Worm (Caenorhabditis elegans) whole organism, midembryonic: ENCODE results near the gene T22F3.11.

Experiments used
- T22C8.4 ChIP-seq: fragments of 200-800 bp; sonication (Bioruptor generic); IDR thresholded peaks from 2 replicates; pipeline ENCODE4 v1.3.6; 2022; ENCODE audit warnings: missing genetic modification characterization, missing compliant biosample characterization
- flt-1 ChIP-seq: fragments of 200-800 bp; sonication (Bioruptor generic); IDR thresholded peaks from 2 replicates; pipeline ENCODE4 v1.3.6; 2022; ENCODE audit warnings: missing genetic modification characterization, missing compliant biosample characterization
- klf-2 ChIP-seq: fragments of 200-800 bp; sonication (Bioruptor generic); conservative IDR thresholded peaks from 2 replicates; pipeline ENCODE4 v1.3.6; 2022; ENCODE audit warnings: missing genetic modification reagents, missing genetic modification characterization, missing compliant biosample characterization
- med-1 ChIP-seq: sonication (generic microtip); optimal IDR thresholded peaks from 2 replicates; lab custom pipeline; 2017; ENCODE audit warnings: missing genetic modification characterization, mild to moderate bottlenecking, missing compliant biosample characterization, antibody characterized with exemption, missing genetic modification reagents; ENCODE audit not compliant: insufficient read depth
- ref-1 ChIP-seq: fragments of 200-800 bp; sonication (Bioruptor generic); conservative IDR thresholded peaks from 2 replicates; pipeline ENCODE4 v1.3.6; 2022; ENCODE audit warnings: missing genetic modification reagents, missing genetic modification characterization, missing compliant biosample characterization
- ztf-29 ChIP-seq: fragments of 200-800 bp; sonication (Bioruptor generic); IDR thresholded peaks from 2 replicates; pipeline ENCODE4 v1.3.6; 2022; ENCODE audit warnings: missing genetic modification reagents, missing genetic modification characterization, missing compliant biosample characterization

DNA sequence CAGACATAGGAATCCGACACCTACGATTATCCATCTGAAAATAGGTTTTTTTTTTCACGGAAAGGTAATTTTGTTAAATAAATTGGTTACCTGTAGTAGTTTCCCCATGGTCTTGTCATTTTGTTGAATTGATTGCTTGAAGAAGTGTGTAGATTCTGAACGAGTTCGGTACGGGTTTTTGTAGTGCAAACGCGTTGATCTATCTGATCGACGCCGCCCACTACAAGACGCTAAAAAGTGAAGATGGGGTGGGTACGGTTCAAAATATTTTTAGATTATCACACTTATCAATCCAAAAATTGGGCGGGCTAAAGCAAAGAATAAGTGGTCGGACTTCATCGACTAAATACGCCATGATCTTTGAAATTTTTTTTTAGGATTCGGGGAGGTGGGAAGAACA lies at the start of gene T22F3.11:
- TF ChIP-seq ztf-29 (no peak), med-1 (GFP tag; lab: Kevin White, UChicago) (no peak), ref-1 (no peak), klf-2 (GFP tag; lab: Robert Waterston, UW) (no peak), T22C8.4 (GFP tag; lab: Robert Waterston, UW) (no peak), flt-1 (no peak)
